Worm (Caenorhabditis elegans): ENCODE data around the gene egl-5.

DNA sequence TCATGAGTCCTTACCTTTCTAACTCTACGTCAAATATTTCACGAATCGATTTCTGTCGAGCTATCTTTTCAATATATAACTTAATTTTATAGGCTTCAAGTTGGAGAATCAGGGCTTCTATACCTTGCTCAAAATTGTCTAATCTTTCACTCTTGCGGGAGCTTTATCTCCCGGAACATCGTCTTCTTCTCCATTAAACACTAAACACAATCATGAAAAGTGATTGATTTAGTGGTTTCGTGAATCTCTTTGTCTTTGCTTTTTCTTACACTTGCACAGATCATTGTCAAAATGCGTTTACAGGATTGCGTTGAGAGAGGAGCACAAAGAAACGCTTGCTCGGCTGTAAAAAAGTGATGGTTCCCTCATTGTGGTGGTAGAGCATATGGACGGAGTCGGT, 25.8 kb upstream of the egl-5 start:
- TF ChIP-seq W03F9.2 (tag; optimal IDR thresholded peaks at IDR 0.05) = no peak
- TF ChIP-seq dao-5 (tag; optimal IDR thresholded peaks at IDR 0.05) = no peak
- no peak for TF ChIP-seq him-1 (tag; optimal IDR thresholded peaks at IDR 0.05)

Measured in whole organism, L4/young adult.